Worm (Caenorhabditis elegans) whole organism, late embryonic: Measurements from ENCODE around the gene C43G2.3.
"Not testable (repeated sequence)": the region's sequence is repeated elsewhere in the genome, so short reads cannot be mapped to it uniquely, and the experiment has no call there.

Source experiments
- C08G9.2 ChIP-seq: sonication (generic microtip); optimal IDR thresholded peaks from 2 replicates; lab custom pipeline; 2016; ENCODE audit warnings: mild to moderate bottlenecking, missing genetic modification characterization, moderate library complexity, missing compliant biosample characterization
- C38D4.7 ChIP-seq: fragments of 200-800 bp; sonication (Bioruptor generic); optimal IDR thresholded peaks from 2 replicates; lab custom pipeline; 2018; ENCODE audit warnings: mild to moderate bottlenecking, missing genetic modification characterization, moderate library complexity, missing compliant biosample characterization
- F13H6.1 ChIP-seq: sonication (generic microtip); optimal IDR thresholded peaks from 2 replicates; lab custom pipeline; 2016; ENCODE audit warnings: missing genetic modification characterization, missing compliant biosample characterization
- K02D7.2 ChIP-seq: sonication (generic microtip); optimal IDR thresholded peaks from 2 replicates; lab custom pipeline; 2017; ENCODE audit warnings: mild to moderate bottlenecking, missing genetic modification characterization, missing compliant biosample characterization
- ceh-14 ChIP-seq: sonication (generic microtip); optimal IDR thresholded peaks from 2 replicates; lab custom pipeline; 2016; ENCODE audit warnings: missing genotype, missing genetic modification characterization, missing compliant biosample characterization
- ceh-19 ChIP-seq: fragments of 200-800 bp; sonication (Bioruptor generic); optimal IDR thresholded peaks from 2 replicates; lab custom pipeline; 2018; ENCODE audit warnings: mild to moderate bottlenecking, missing genetic modification characterization, missing compliant biosample characterization
- ceh-24 ChIP-seq: sonication (generic microtip); optimal IDR thresholded peaks from 2 replicates; lab custom pipeline; 2016; ENCODE audit warnings: mild to moderate bottlenecking, missing genetic modification characterization, missing compliant biosample characterization
- ceh-30 ChIP-seq: fragments of 150-350 bp; optimal IDR thresholded peaks from 2 replicates; lab custom pipeline; 2014; ENCODE audit warnings: missing biosample characterization, missing genetic modification characterization
- ceh-31 ChIP-seq: sonication (generic microtip); optimal IDR thresholded peaks from 2 replicates; lab custom pipeline; 2016; ENCODE audit warnings: missing genetic modification characterization, missing compliant biosample characterization
- ceh-34 ChIP-seq: sonication (generic microtip); optimal IDR thresholded peaks from 2 replicates; lab custom pipeline; 2016; ENCODE audit warnings: mild to moderate bottlenecking, missing genetic modification characterization, missing compliant biosample characterization
- ceh-45 ChIP-seq: fragments of 200-800 bp; sonication (Bioruptor generic); IDR thresholded peaks from 2 replicates; pipeline ENCODE4 v1.3.6; 2022; ENCODE audit warnings: missing genetic modification reagents, missing genetic modification characterization, missing compliant biosample characterization
- ceh-48 ChIP-seq: sonication (generic microtip); optimal IDR thresholded peaks from 2 replicates; lab custom pipeline; 2016; ENCODE audit warnings: missing genetic modification characterization, inconsistent platforms, missing compliant biosample characterization
- ceh-6 ChIP-seq: fragments of 200-800 bp; sonication (Bioruptor generic); optimal IDR thresholded peaks from 2 replicates; lab custom pipeline; 2018; ENCODE audit warnings: mild to moderate bottlenecking, missing genetic modification characterization, missing compliant biosample characterization
- dmd-4 ChIP-seq: sonication (generic microtip); optimal IDR thresholded peaks from 2 replicates; lab custom pipeline; 2016; ENCODE audit warnings: borderline replicate concordance, missing genetic modification characterization, missing compliant biosample characterization
- elt-2 ChIP-seq: sonication (generic microtip); optimal IDR thresholded peaks from 2 replicates; lab custom pipeline; 2016; ENCODE audit warnings: missing genetic modification reagents, missing genetic modification characterization, missing compliant biosample characterization
- eyg-1 ChIP-seq: sonication (generic microtip); optimal IDR thresholded peaks from 2 replicates; lab custom pipeline; 2016; ENCODE audit warnings: missing genotype, missing genetic modification characterization, missing compliant biosample characterization
- fax-1 ChIP-seq: sonication (generic microtip); optimal IDR thresholded peaks from 2 replicates; lab custom pipeline; 2016; ENCODE audit warnings: missing genotype, missing genetic modification characterization, missing compliant biosample characterization
- fkh-6 ChIP-seq: sonication (generic microtip); optimal IDR thresholded peaks from 2 replicates; lab custom pipeline; 2016; ENCODE audit warnings: missing genetic modification characterization, missing compliant biosample characterization
- gmeb-2 ChIP-seq: sonication (generic microtip); optimal IDR thresholded peaks from 2 replicates; lab custom pipeline; 2016; ENCODE audit warnings: missing genetic modification characterization, inconsistent platforms, missing compliant biosample characterization
- hlh-15 ChIP-seq: sonication (generic microtip); optimal IDR thresholded peaks from 2 replicates; lab custom pipeline; 2016; ENCODE audit warnings: missing genetic modification characterization, missing compliant biosample characterization
- hlh-6 ChIP-seq: sonication (generic microtip); optimal IDR thresholded peaks from 2 replicates; lab custom pipeline; 2016; ENCODE audit warnings: missing genotype, missing genetic modification characterization, missing compliant biosample characterization
- hlh-8 ChIP-seq: sonication (generic microtip); optimal IDR thresholded peaks from 2 replicates; lab custom pipeline; 2016; ENCODE audit warnings: missing genotype, missing genetic modification characterization, missing compliant biosample characterization
- nfya-1 ChIP-seq: sonication (generic microtip); optimal IDR thresholded peaks from 2 replicates; lab custom pipeline; 2017; ENCODE audit warnings: missing genetic modification characterization, mild to moderate bottlenecking, missing compliant biosample characterization, antibody characterized with exemption, moderate library complexity
- nhr-232 ChIP-seq: sonication (generic microtip); optimal IDR thresholded peaks from 2 replicates; lab custom pipeline; 2016; ENCODE audit warnings: missing genetic modification characterization, missing compliant biosample characterization
- npax-4 ChIP-seq: sonication (generic microtip); optimal IDR thresholded peaks from 2 replicates; lab custom pipeline; 2016; ENCODE audit warnings: missing genetic modification characterization, missing compliant biosample characterization
- pat-9 ChIP-seq: fragments of 200-800 bp; sonication (Bioruptor generic); optimal IDR thresholded peaks from 2 replicates; lab custom pipeline; 2018; ENCODE audit warnings: mild to moderate bottlenecking, missing genetic modification characterization, moderate library complexity, missing compliant biosample characterization
- pros-1 ChIP-seq: fragments of 150-350 bp; optimal IDR thresholded peaks from 2 replicates; lab custom pipeline; 2014; ENCODE audit warnings: missing biosample characterization, missing genetic modification reagents, missing genetic modification characterization
- ref-2 ChIP-seq: sonication (generic microtip); optimal IDR thresholded peaks from 2 replicates; lab custom pipeline; 2016; ENCODE audit warnings: missing genetic modification characterization, missing compliant biosample characterization
- sdc-2 ChIP-seq: sonication (generic microtip); optimal IDR thresholded peaks from 2 replicates; lab custom pipeline; 2016; ENCODE audit warnings: missing genotype, missing genetic modification characterization, missing compliant biosample characterization
- sox-2 ChIP-seq: fragments of 200-800 bp; sonication (Bioruptor generic); IDR thresholded peaks from 2 replicates; pipeline ENCODE4 v1.3.6; 2022; ENCODE audit warnings: missing genetic modification reagents, missing genetic modification characterization, missing compliant biosample characterization
- sox-4 ChIP-seq: sonication (generic microtip); optimal IDR thresholded peaks from 2 replicates; lab custom pipeline; 2017; ENCODE audit warnings: mild to moderate bottlenecking, missing genetic modification characterization, inconsistent platforms, missing compliant biosample characterization
- tbx-7 ChIP-seq: sonication (generic microtip); optimal IDR thresholded peaks from 2 replicates; lab custom pipeline; 2016; ENCODE audit warnings: missing genotype, missing genetic modification characterization, missing compliant biosample characterization
- ttx-3 ChIP-seq: sonication (generic microtip); optimal IDR thresholded peaks from 2 replicates; lab custom pipeline; 2016; ENCODE audit warnings: missing genetic modification reagents, missing genetic modification characterization, missing compliant biosample characterization
- unc-42 ChIP-seq: sonication (generic microtip); optimal IDR thresholded peaks from 2 replicates; lab custom pipeline; 2016; ENCODE audit warnings: missing genotype, missing genetic modification characterization, missing compliant biosample characterization
- unc-55 ChIP-seq: sonication (generic microtip); optimal IDR thresholded peaks from 2 replicates; lab custom pipeline; 2017; ENCODE audit warnings: missing biosample characterization, missing genetic modification reagents, missing genetic modification characterization
- ztf-16 ChIP-seq: sonication (generic microtip); optimal IDR thresholded peaks from 2 replicates; lab custom pipeline; 2017; ENCODE audit warnings: missing genetic modification characterization, missing compliant biosample characterization

The C43G2.3 gene

DNA sequence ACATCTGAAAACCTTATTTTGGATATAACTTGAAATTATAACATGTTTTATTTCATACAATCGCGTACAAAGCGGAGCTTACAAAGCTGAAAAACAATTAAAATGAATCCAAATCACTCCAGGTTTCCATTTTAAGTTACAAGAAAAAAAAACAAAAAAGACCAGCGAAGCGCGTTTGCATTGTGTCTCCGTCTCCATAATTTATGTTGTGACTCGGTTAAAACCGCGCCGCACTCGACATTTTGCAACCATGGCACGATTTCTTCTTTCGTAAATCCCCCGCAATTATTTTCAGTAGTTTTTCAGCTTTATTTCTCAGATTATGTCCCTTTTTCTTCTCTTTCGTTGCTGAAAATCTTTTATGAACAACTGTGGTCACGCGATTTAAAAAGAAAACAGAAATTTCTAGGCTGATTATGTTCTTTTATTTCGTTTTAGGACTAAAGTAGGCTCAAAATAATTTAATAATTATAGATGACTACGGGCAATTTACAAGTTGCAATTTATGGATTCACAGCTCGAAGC, 7.4 kb downstream of the C43G2.3 start, which contains the start of the genes F38A5.2 and dnj-11 (continued):
- TF ChIP-seq C38D4.7 (GFP tag; lab: Kevin White, UChicago) = no peak
- no peak for TF ChIP-seq ceh-19 (GFP tag; lab: Kevin White, UChicago)
- no peak for TF ChIP-seq pat-9 (tag; lab: Kevin White, UChicago)
- no peak for TF ChIP-seq ztf-16 (tag; lab: Kevin White, UChicago)
- no peak for TF ChIP-seq hlh-6 (tag; lab: Kevin White, UChicago)
- no peak for TF ChIP-seq ceh-6 (GFP tag; lab: Kevin White, UChicago)
- no peak for TF ChIP-seq npax-4
- TF ChIP-seq ceh-31 (tag; lab: Kevin White, UChicago) = peak; percentile 72
- peak; percentile 48 for TF ChIP-seq nfya-1 (tag; lab: Kevin White, UChicago)
- no peak for TF ChIP-seq ceh-45
- TF ChIP-seq eyg-1 = no peak
- no peak for TF ChIP-seq ttx-3 (tag; lab: Kevin White, UChicago)
- no peak for TF ChIP-seq hlh-15
- no peak for TF ChIP-seq ref-2
- TF ChIP-seq ceh-24 (tag; lab: Kevin White, UChicago) = no peak
- no peak for TF ChIP-seq K02D7.2 (tag; lab: Kevin White, UChicago)
- no peak for TF ChIP-seq dmd-4 (tag; lab: Kevin White, UChicago)
- TF ChIP-seq unc-42 = peak; percentile 50
- TF ChIP-seq sox-2 (GFP tag; lab: Robert Waterston, UW) = no peak
- TF ChIP-seq ceh-30 = no peak
- no peak for TF ChIP-seq fkh-6 (tag; lab: Kevin White, UChicago)
- TF ChIP-seq C08G9.2 (tag; lab: Kevin White, UChicago) = no peak
- no peak for TF ChIP-seq nhr-232 (tag; lab: Kevin White, UChicago)
- TF ChIP-seq sdc-2 (tag; lab: Kevin White, UChicago) = no peak
- TF ChIP-seq hlh-8 (tag; lab: Kevin White, UChicago) = no peak
- peak; percentile 26 for TF ChIP-seq ceh-34 (tag; lab: Kevin White, UChicago)
- TF ChIP-seq unc-55 = peak; percentile 27
- no peak for TF ChIP-seq ceh-14 (tag; lab: Kevin White, UChicago)
- no peak for TF ChIP-seq sox-4 (tag; lab: Kevin White, UChicago)
- TF ChIP-seq gmeb-2 (tag; lab: Kevin White, UChicago) = no peak
- no peak for TF ChIP-seq fax-1 (tag; lab: Kevin White, UChicago)

DNA sequence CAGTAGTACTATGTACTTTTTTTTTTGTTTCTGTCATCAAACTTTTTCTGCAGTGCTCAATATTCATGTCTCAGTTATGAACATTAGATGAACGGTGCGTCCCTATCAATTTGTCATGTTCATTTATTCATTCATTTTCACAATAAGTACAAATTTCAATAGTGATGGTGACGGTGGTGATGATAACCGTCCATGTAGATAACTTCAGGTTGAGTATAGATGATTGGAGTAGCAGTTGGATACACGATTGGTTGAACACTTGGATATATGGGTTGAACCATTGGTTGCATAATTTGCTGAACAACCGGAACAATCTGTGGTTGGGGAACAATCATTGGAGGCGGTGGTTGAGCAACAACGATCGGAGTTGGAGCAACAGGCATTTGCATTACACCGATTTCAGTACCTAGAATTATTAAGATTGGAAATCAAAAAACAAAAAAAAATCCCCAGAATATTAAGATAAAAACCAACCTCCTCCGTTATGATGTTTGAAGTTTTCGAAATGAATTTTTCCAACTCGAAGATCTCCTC, 10.1 kb downstream of the C43G2.3 start:
- TF ChIP-seq F13H6.1 (no peak), unc-55 (no peak), elt-2 (tag; lab: Kevin White, UChicago) (no peak)

DNA sequence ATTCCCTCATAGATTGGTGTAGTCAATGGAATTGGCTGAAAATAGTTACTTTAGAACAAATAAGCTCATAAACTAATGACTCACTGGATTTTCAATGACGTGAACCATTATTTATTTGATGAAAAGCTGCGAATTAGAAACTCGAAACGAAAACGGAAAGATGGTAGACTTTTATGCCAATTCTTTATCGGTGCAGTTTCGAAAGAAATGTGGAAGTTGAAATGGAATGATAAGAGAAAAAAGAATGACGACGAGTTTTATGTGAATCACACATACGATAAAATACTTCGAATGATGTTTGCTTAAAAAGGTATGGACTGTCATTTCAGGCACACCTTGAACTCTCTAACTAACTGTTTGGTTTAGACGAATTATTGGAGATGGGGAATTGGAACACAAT, 12.0 kb downstream of the C43G2.3 start, which contains the start of the genes lec-11 and irld-7:
Gene lec-11, minus strand, starts transcription at position 126 of the 400 bp plus-strand sequence.
Gene irld-7, plus strand, starts transcription at position 332 of the 400 bp plus-strand sequence.
- TF ChIP-seq tbx-7 (tag; lab: Kevin White, UChicago) = no peak
- TF ChIP-seq, all 69 proteins: peak for 0

DNA sequence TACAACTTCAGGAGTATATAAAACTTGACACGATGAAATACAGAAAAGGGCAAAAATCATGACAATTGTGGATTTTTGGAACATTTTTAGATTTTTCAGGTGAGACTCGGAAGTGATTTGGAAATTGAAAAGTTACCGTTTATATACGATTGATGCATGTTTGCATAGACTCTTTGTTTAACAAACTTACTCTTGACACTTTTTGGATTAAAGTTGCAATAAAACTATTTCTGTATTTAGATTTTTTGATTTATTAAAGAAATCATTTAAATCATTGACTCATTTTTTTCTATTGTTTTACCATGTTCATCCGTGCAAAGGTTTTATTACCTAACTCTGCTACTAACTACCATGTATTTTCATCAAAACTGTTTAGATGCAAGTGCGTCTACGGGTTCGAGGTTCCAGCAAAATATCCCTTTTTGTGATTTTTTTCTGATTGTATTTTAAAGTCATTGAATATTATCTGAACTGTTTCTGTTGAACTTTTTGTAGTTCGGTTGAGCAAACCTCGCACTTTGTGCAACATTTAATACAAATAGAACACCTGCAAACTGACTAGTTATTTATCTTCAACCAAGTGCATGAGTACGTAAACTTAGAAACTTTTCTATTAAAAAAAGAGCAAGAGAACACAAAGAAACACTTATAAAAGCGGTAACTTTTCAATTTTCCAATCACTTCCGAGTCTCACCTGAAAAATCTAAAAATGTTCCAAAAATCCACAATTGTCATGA, 13.2 kb downstream of the C43G2.3 start, which contains the start of the genes nspb-1 and nspb-2:
Gene nspb-1, minus strand, starts transcription at position 101 of the 737 bp plus-strand sequence.
Gene nspb-2, plus strand, starts transcription at position 687 of the 737 bp plus-strand sequence.
- TF ChIP-seq ceh-24 (tag; lab: Kevin White, UChicago); ceh-48; pros-1 (tag; lab: Kevin White, UChicago): not testable (repeated sequence)
